Fruit fly (Drosophila melanogaster) S2 (cell line): ENCODE measurements around the gene CG6788.

Experiments
- CG8478 ChIP-seq: fragments of >200 bp; optimal IDR thresholded peaks from 2 replicates; lab custom pipeline; 2018
- CTCF ChIP-seq, 2 experiments: fragments of >200 bp; optimal IDR thresholded peaks; 2 replicates each; lab custom pipeline; 2018

Gene CG6788

DNA sequence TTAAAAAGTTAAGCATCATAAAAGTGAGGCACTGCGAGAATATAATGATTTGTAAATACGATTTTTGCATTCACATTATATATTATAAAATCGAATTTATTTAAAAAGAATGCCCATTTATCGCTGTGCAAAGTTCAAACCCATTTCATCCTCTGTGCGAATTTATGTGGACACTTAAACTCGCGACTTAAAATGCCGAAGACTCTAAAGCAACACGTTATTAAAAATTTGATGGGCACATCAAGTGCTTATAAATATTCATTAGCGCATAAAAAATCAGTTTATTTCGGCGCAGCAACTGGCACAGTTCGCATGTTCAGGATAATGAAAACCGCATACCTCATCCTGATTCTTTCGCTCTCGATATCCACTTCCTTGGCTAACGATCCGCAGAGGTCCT lies at the start of gene CG6788:
Gene CG6788, plus strand, starts transcription at position 301 of the 400 bp plus-strand sequence.
- no peak for TF ChIP-seq CG8478 (lab: Kevin White, UChicago)
- TF ChIP-seq CTCF (optimal IDR thresholded peaks at IDR 0.05; lab: Kevin White, UChicago): no peak

DNA sequence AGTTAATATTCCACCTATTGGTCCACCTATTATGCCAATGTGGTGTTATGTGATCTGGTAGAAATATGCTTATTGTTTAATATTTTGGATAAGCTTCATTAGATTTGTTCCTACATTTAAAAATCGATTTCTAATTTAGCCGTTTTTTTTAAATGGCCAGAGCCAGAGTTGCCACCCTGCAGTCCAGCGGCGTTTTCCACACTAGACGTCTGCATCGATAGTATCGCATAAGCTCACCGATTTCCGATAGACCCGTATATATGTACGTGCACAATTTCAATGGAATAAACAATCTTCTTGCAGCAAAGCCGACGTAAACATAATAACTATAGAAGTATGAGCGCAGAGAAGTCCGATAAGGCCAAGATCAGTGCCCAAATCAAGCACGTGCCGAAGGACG lies 46.1 kb upstream of the CG6788 start, which contains the start of gene Taf9:
Gene Taf9, plus strand, starts transcription at position 239 of the 400 bp plus-strand sequence.
- TF ChIP-seq CTCF (optimal IDR thresholded peaks at IDR 0.05; lab: Kevin White, UChicago) (peak in 1 of 2 experiments; percentile 47), CG8478 (lab: Kevin White, UChicago) (no peak)

- TF ChIP-seq CG8478 (lab: Kevin White, UChicago): no peak
- no peak for TF ChIP-seq CTCF (optimal IDR thresholded peaks at IDR 0.05; lab: Kevin White, UChicago)
Observed at dm6 chrX:17844623-17845022, 43.4 kb upstream of the CG6788 start, which contains the start of the genes CG8142 and Ucp4A. Gene CG8142 (minus strand): TSS chrX:17844704. Gene Ucp4A (plus strand): TSS chrX:17844949.

- TF ChIP-seq CTCF (optimal IDR thresholded peaks at IDR 0.05; lab: Kevin White, UChicago) (no peak), CG8478 (lab: Kevin White, UChicago) (no peak)
Observed at dm6 chrX:17845820-17846379, 42.1 kb upstream of the CG6788 start.

- TF ChIP-seq CTCF (optimal IDR thresholded peaks at IDR 0.05; lab: Kevin White, UChicago) (peak; percentile 33 to 47), CG8478 (lab: Kevin White, UChicago) (no peak)
Observed at dm6 chrX:17850179-17850578, 37.8 kb upstream of the CG6788 start, which contains the start of the genes CG15814 and Spt7. Gene CG15814 (minus strand): TSS chrX:17850342. Gene Spt7 (plus strand): TSS chrX:17850460.

- TF ChIP-seq CG8478 (lab: Kevin White, UChicago) (no peak), CTCF (optimal IDR thresholded peaks at IDR 0.05; lab: Kevin White, UChicago) (no peak)
Observed at dm6 chrX:17852457-17852856, 35.5 kb upstream of the CG6788 start, which contains the start of gene CG32554. Gene CG32554 (minus strand): TSS chrX:17852685.

dm6 chrX:17856029-17856428 lies 31.9 kb upstream of the CG6788 start, which contains the start of gene Mco4:
Gene Mco4 (minus strand): TSS chrX:17856129.
- TF ChIP-seq CTCF (optimal IDR thresholded peaks at IDR 0.05; lab: Kevin White, UChicago) (no peak), CG8478 (lab: Kevin White, UChicago) (no peak)

DNA sequence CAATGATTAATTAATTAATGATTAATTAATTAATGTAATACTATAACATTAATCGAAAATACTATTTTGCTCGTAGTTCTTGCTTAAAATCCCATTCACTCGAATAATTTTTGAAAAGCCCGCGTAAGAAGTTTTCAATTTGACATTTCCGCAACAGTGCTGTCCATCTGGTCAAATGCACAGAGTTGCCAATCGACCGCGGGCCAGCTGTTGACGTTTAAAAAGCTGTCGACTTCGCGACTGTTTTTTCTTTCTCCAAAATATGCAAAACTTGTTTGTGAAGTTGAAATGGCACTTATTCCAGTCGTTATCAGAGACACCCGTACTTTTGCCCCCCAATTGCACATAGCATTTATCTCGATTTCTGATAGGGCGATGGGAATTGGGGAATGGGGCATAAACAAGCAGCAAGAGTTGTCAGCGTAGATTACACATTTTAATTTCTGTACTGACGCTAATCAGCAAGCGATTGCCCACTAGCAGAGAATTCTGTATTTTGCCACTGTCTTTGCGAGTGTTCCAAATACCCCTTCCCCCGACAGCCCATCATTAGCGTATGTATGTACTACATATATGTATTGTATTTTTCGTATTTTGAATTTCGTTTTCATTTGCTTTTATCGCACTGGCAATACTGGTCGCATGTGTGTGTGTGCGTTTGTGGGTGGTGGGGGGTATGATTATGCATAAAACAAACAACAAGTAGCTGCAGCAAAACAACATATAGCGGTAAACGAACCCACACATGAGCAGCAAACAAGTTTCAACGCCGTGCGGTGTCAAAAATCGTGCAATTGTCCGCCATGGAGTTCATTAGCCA lies 31.3 kb upstream of the CG6788 start, which contains the start of gene Srx:
Gene Srx, plus strand, starts transcription at position 517 of the 820 bp plus-strand sequence.
- TF ChIP-seq CTCF (optimal IDR thresholded peaks at IDR 0.05; lab: Kevin White, UChicago) (no peak), CG8478 (lab: Kevin White, UChicago) (no peak)

- TF ChIP-seq CTCF (optimal IDR thresholded peaks at IDR 0.05; lab: Kevin White, UChicago): no peak
Observed at dm6 chrX:17857809-17858208, 30.2 kb upstream of the CG6788 start.

dm6 chrX:17860711-17861110 lies 27.3 kb upstream of the CG6788 start, which contains the start of the genes Arp8 and CG6769:
Gene Arp8 (minus strand): TSS chrX:17860800.
Gene CG6769 (plus strand): TSS chrX:17861002.
- TF ChIP-seq CTCF (optimal IDR thresholded peaks at IDR 0.05; lab: Kevin White, UChicago): no peak
- TF ChIP-seq CG8478 (lab: Kevin White, UChicago): no peak

DNA sequence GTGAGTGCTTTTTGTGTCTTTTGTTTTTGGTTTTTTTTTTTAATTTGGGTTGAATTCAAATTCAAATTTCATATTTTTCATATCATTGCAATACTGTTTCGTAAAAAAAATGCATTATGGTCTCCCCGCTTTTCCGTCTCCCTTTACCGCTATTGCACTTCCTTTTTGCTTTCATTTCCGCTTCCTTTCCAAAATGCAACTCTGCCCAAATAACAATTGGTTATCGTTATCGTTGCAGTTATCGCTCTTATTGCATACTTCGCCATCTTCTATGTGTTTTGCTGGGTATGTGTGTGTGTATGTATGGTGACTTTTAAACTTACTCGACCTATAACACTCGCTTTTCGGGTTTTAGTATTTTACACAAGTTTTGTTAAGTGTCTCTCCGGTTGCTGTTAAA lies 22.9 kb upstream of the CG6788 start:
- TF ChIP-seq CTCF (optimal IDR thresholded peaks at IDR 0.05; lab: Kevin White, UChicago) (no peak), CG8478 (lab: Kevin White, UChicago) (no peak)

DNA sequence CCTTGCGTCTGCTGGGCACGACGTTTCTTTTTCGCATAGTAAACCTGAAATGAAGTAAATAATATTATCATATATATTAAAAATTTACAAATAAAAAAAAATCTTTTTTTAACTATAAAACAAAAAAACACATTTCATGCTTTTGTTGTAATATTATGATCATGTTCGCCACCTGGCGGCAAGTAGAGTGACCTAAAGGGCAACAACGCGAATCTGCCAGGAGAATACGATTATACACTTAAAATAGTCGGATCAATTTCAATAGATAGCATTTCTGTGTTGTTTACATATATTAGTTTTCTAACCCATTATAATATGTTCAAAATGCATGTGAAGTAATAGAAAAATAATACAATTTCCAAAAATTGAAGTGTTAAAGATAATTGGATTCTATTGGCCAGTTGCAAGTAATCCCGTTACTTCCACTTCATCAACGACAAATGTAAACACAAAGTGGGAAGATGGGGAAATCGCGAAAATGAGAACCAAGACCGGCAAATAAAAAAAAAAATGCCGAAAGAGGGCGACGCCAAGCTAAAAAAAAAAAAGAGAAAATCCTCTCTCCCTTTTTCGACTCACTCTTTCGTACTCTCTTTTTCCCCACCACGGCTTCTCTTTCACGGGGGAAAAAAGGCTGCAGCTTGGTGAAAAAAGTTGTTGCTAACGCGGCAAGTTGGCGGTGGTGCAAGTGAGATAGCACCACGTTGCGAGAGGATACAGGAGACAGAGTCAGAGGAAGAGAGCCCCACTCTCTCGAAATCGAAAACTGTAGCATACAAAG lies 17.2 kb upstream of the CG6788 start:
- TF ChIP-seq CTCF (optimal IDR thresholded peaks at IDR 0.05; lab: Kevin White, UChicago) (peak in 1 of 2 experiments; percentile 65), CG8478 (lab: Kevin White, UChicago) (no peak)

DNA sequence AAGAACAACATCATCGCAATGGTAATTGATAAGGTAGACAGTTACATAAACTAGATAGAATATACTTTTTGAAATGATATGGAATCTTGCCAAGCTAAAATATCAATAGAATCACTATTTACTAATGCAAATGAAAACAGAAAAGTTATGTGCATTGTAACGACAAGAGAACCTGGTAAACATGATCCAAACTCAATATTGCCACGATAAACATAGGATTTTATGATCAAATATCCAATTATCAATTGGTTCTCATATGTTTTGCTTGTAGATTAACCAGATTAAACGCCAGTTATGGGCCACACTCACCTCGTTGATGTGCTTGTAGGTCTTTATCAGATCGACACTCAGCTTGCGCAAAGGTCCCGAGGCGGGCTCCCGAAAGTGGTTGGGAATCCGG lies 15.7 kb upstream of the CG6788 start:
- TF ChIP-seq CTCF (optimal IDR thresholded peaks at IDR 0.05; lab: Kevin White, UChicago): no peak
- TF ChIP-seq CG8478 (lab: Kevin White, UChicago): no peak

dm6 chrX:17873329-17873728 lies 14.6 kb upstream of the CG6788 start:
- TF ChIP-seq CG8478 (lab: Kevin White, UChicago): no peak
- TF ChIP-seq CTCF (optimal IDR thresholded peaks at IDR 0.05; lab: Kevin White, UChicago): no peak
